Worm (Caenorhabditis elegans): ENCODE measurements around the gene rhgf-2.

The rhgf-2 gene

ce11 chrII:4089183-4089582 is 11.4 kb upstream of the rhgf-2 start (continued):
- peak; percentile 45 for TF ChIP-seq duxl-1 (tag; optimal IDR thresholded peaks at IDR 0.05; ENCODE audit: poor library complexity)
- peak; percentile 41 for TF ChIP-seq mes-2 (tag; optimal IDR thresholded peaks at IDR 0.05; ENCODE audit: poor library complexity, severe bottlenecking)
- no peak for TF ChIP-seq set-16 (GFP tag; IDR thresholded peaks at IDR 0.05)
- TF ChIP-seq lir-3 (tag; optimal IDR thresholded peaks at IDR 0.05) = no peak
- TF ChIP-seq saeg-2 (GFP tag; IDR thresholded peaks at IDR 0.05) = peak; percentile 48; the same call in 1 of the 2 replicates
- TF ChIP-seq hlh-30 (tag; optimal IDR thresholded peaks at IDR 0.05; ENCODE audit: insufficient read depth) = peak; percentile 63
- no peak for TF ChIP-seq mdt-29 (GFP tag; IDR thresholded peaks at IDR 0.05)
- peak; percentile 89 for TF ChIP-seq gei-8 (GFP tag; optimal IDR thresholded peaks at IDR 0.05)
- TF ChIP-seq zip-11 (GFP tag; IDR thresholded peaks at IDR 0.05) = no peak
- TF ChIP-seq F26F4.8 (GFP tag; conservative IDR thresholded peaks at IDR 0.05) = no peak
- TF ChIP-seq lsy-2 (tag; optimal IDR thresholded peaks at IDR 0.05) = peak in 1 of 2 experiments; percentile 67
- TF ChIP-seq arid-1 (GFP tag; conservative IDR thresholded peaks at IDR 0.05) = no peak
- peak; percentile 7 to 72 for TF ChIP-seq unc-62 (GFP tag; optimal IDR thresholded peaks at IDR 0.05 in 1 of 2)
- no peak for TF ChIP-seq unc-62 (tag; optimal IDR thresholded peaks at IDR 0.05)
- TF ChIP-seq hlh-11 (tag; optimal IDR thresholded peaks at IDR 0.05) = peak; percentile 96
- TF ChIP-seq nhr-25 (tag; optimal IDR thresholded peaks at IDR 0.05; ENCODE audit: borderline replicate concordance, insufficient read depth) = peak; percentile 30
- peak; percentile 37 for TF ChIP-seq lin-13 (GFP tag; optimal IDR thresholded peaks at IDR 0.05)
- TF ChIP-seq lin-39 (tag; optimal IDR thresholded peaks at IDR 0.05) = no peak
- TF ChIP-seq lin-15B (tag; optimal IDR thresholded peaks at IDR 0.05) = no peak
- TF ChIP-seq ztf-11 (tag; optimal IDR thresholded peaks at IDR 0.05) = no peak
- peak; percentile 4 to 25 for TF ChIP-seq daf-16 (GFP tag; optimal IDR thresholded peaks at IDR 0.05)
- peak; percentile 89 for TF ChIP-seq daf-16 (tag; optimal IDR thresholded peaks at IDR 0.05)
- TF ChIP-seq F49E8.2 (tag; optimal IDR thresholded peaks at IDR 0.05; ENCODE audit: borderline replicate concordance) = no peak
- no peak for TF ChIP-seq dmd-8 (GFP tag; IDR thresholded peaks at IDR 0.05)
- peak; percentile 25; the same call in 1 of the 2 replicates for TF ChIP-seq lin-29 (GFP tag; IDR thresholded peaks at IDR 0.05)
- TF ChIP-seq nhr-41 (GFP tag; IDR thresholded peaks at IDR 0.05) = no peak
- no peak for TF ChIP-seq F37D6.2 (tag; optimal IDR thresholded peaks at IDR 0.05)
- peak; percentile 77 for TF ChIP-seq php-3 (GFP tag; IDR thresholded peaks at IDR 0.05)
- TF ChIP-seq mxl-3 (GFP tag; optimal IDR thresholded peaks at IDR 0.05) = peak; percentile 98
- TF ChIP-seq ztf-7 (tag; optimal IDR thresholded peaks at IDR 0.05) = no peak
- TF ChIP-seq cey-2 (tag; optimal IDR thresholded peaks at IDR 0.05; ENCODE audit: borderline replicate concordance, insufficient read depth) = peak; percentile 82
- 0 out of 2 replicates have a peak, but pooled peaks have one; percentile 18 for TF ChIP-seq ctbp-1 (GFP tag; IDR thresholded peaks at IDR 0.05)
- TF ChIP-seq nhr-28 (tag; optimal IDR thresholded peaks at IDR 0.05) = peak; percentile 98
- TF ChIP-seq unc-39 (tag; optimal IDR thresholded peaks at IDR 0.05) = no peak

- TF ChIP-seq vab-7 (GFP tag; IDR thresholded peaks at IDR 0.05) = no peak
- TF ChIP-seq duxl-1 (tag; optimal IDR thresholded peaks at IDR 0.05; ENCODE audit: poor library complexity) = no peak
- no peak for TF ChIP-seq ces-1 (GFP tag; optimal IDR thresholded peaks at IDR 0.05)
- no peak for TF ChIP-seq lin-13 (GFP tag; optimal IDR thresholded peaks at IDR 0.05)
- no peak for TF ChIP-seq ZK337.2 (GFP tag; IDR thresholded peaks at IDR 0.05)
- no peak for TF ChIP-seq nhr-10 (tag; optimal IDR thresholded peaks at IDR 0.05)
- no peak for TF ChIP-seq Y48G9A.11 (GFP tag; IDR thresholded peaks at IDR 0.05)
- TF ChIP-seq spr-3 (GFP tag; optimal IDR thresholded peaks at IDR 0.05) = no peak
- no peak for TF ChIP-seq R02D3.7 (tag; optimal IDR thresholded peaks at IDR 0.05)
- TF ChIP-seq tag-97 (GFP tag; IDR thresholded peaks at IDR 0.05) = no peak
- TF ChIP-seq zfp-2 (tag; optimal IDR thresholded peaks at IDR 0.05) = no peak
- peak; percentile 39 for TF ChIP-seq nhr-77 (tag; optimal IDR thresholded peaks at IDR 0.05)
- no peak for TF ChIP-seq daf-16 (GFP tag; optimal IDR thresholded peaks at IDR 0.05)
- TF ChIP-seq daf-16 (tag; optimal IDR thresholded peaks at IDR 0.05) = peak; percentile 34
- peak; percentile 51; the same call in 1 of the 2 replicates for TF ChIP-seq dmd-6 (GFP tag; IDR thresholded peaks at IDR 0.05)
- TF ChIP-seq unc-62 (GFP tag; optimal IDR thresholded peaks at IDR 0.05 in 1 of 2) = peak in 1 of 2 experiments; percentile 24
- TF ChIP-seq unc-62 (tag; optimal IDR thresholded peaks at IDR 0.05) = no peak
- TF ChIP-seq nhr-111 (GFP tag; optimal IDR thresholded peaks at IDR 0.05) = no peak
- no peak for TF ChIP-seq unc-130 (GFP tag; optimal IDR thresholded peaks at IDR 0.05)
- TF ChIP-seq dve-1 (tag; optimal IDR thresholded peaks at IDR 0.05; ENCODE audit: insufficient read depth) = peak; percentile 35
- no peak for TF ChIP-seq F49E8.2 (tag; optimal IDR thresholded peaks at IDR 0.05; ENCODE audit: borderline replicate concordance)
- TF ChIP-seq snpc-4 (tag; optimal IDR thresholded peaks at IDR 0.05) = no peak
- no peak for TF ChIP-seq dmd-8 (GFP tag; IDR thresholded peaks at IDR 0.05)
- TF ChIP-seq spr-1 (tag; optimal IDR thresholded peaks at IDR 0.05) = no peak
Observed at ce11 chrII:4090790-4091189, 9.8 kb upstream of the rhgf-2 start.
